Fruit fly (Drosophila melanogaster) whole organism, larva: ENCODE data around the gene CG6847.

ENCODE experiments used
- noc ChIP-seq: fragments of 200-800 bp; sonication (Bioruptor generic); optimal IDR thresholded peaks from 3 replicates; lab custom pipeline; 2019; ENCODE audit warnings: missing biosample characterization, mild to moderate bottlenecking, missing genetic modification characterization, moderate library complexity

The CG6847 gene

dm6 chrX:17940677-17941076 is 29.4 kb downstream of the CG6847 start:
- TF ChIP-seq noc = no peak

dm6 chrX:17963008-17963744 is 51.9 kb downstream of the CG6847 start:
- no peak for TF ChIP-seq noc

dm6 chrX:17967046-17967445 is 55.8 kb downstream of the CG6847 start:
- TF ChIP-seq noc = no peak

dm6 chrX:17968134-17968533 is 56.9 kb downstream of the CG6847 start:
- TF ChIP-seq noc = no peak
